Fruit fly (Drosophila melanogaster) whole organism, pupa: ENCODE results near the gene GstD8.

Experiments used
- CG10348 ChIP-seq: fragments of 200-800 bp; sonication (Bioruptor generic); IDR thresholded peaks from 2 replicates; pipeline ENCODE4 v1.3.6; 2022; ENCODE audit warnings: missing biosample characterization, missing genetic modification characterization
- CG12605 ChIP-seq: fragments of 200-800 bp; sonication (Bioruptor generic); IDR thresholded peaks from 2 replicates; pipeline ENCODE4 v1.3.6; 2022; ENCODE audit warnings: missing biosample characterization, missing genetic modification characterization
- CG13204 ChIP-seq: fragments of 200-800 bp; sonication (Bioruptor generic); optimal IDR thresholded peaks from 2 replicates; lab custom pipeline; 2018; ENCODE audit warnings: missing biosample characterization, mild to moderate bottlenecking, missing genetic modification characterization, moderate library complexity
- CG14655 ChIP-seq: fragments of 200-800 bp; sonication (Bioruptor generic); optimal IDR thresholded peaks from 3 replicates; lab custom pipeline; 2017; ENCODE audit warnings: mild to moderate bottlenecking, missing biosample characterization, missing genetic modification reagents, missing genetic modification characterization
- CG15710 ChIP-seq: fragments of 200-800 bp; sonication (Bioruptor generic); optimal IDR thresholded peaks from 2 replicates; lab custom pipeline; 2018; ENCODE audit warnings: missing biosample characterization, mild to moderate bottlenecking, missing genetic modification characterization, moderate library complexity
- CG17806 ChIP-seq: fragments of 200-800 bp; sonication (Bioruptor generic); optimal IDR thresholded peaks from 2 replicates; lab custom pipeline; 2018; ENCODE audit warnings: missing biosample characterization, mild to moderate bottlenecking, missing genetic modification characterization, moderate library complexity
- CG32121 ChIP-seq: fragments of 200-800 bp; sonication (Bioruptor generic); IDR thresholded peaks from 2 replicates; pipeline ENCODE4 v1.3.6; 2022; ENCODE audit warnings: missing biosample characterization, missing genetic modification characterization
- CG34367 ChIP-seq: fragments of 200-800 bp; sonication (Bioruptor generic); optimal IDR thresholded peaks from 2 replicates; lab custom pipeline; 2018; ENCODE audit warnings: missing biosample characterization, mild to moderate bottlenecking, missing genetic modification characterization
- CG4496 ChIP-seq: fragments of 200-800 bp; sonication (Bioruptor generic); IDR thresholded peaks from 3 replicates; pipeline ENCODE4 v1.3.6; 2022; ENCODE audit warnings: missing biosample characterization, missing genetic modification characterization
- CG8159 ChIP-seq: fragments of 200-800 bp; sonication (Bioruptor generic); optimal IDR thresholded peaks from 3 replicates; lab custom pipeline; 2018; ENCODE audit warnings: missing biosample characterization, mild to moderate bottlenecking, missing genetic modification characterization, moderate library complexity
- CG8301 ChIP-seq: fragments of 200-800 bp; sonication (Bioruptor generic); optimal IDR thresholded peaks from 2 replicates; lab custom pipeline; 2018; ENCODE audit warnings: missing biosample characterization, mild to moderate bottlenecking, missing genetic modification characterization
- CG9948 ChIP-seq: fragments of 200-800 bp; sonication (Bioruptor generic); optimal IDR thresholded peaks from 2 replicates; lab custom pipeline; 2018; ENCODE audit warnings: missing biosample characterization, mild to moderate bottlenecking, missing genetic modification characterization, moderate library complexity
- D1 ChIP-seq: fragments of 200-800 bp; sonication (Bioruptor generic); optimal IDR thresholded peaks from 2 replicates; lab custom pipeline; 2018; ENCODE audit warnings: missing biosample characterization, mild to moderate bottlenecking, missing genetic modification characterization, moderate library complexity
- EcR ChIP-seq: fragments of 200-800 bp; sonication (Bioruptor generic); optimal IDR thresholded peaks from 3 replicates; lab custom pipeline; 2019; ENCODE audit warnings: missing biosample characterization, missing genetic modification characterization, mild to moderate bottlenecking, moderate library complexity, missing genetic modification reagents
- Ets98B ChIP-seq: fragments of 200-800 bp; sonication (Bioruptor generic); IDR thresholded peaks from 2 replicates; pipeline ENCODE4 v1.3.6; 2022; ENCODE audit warnings: missing biosample characterization, missing genetic modification characterization
- Pif1A ChIP-seq: fragments of 200-800 bp; sonication (Bioruptor generic); optimal IDR thresholded peaks from 3 replicates; lab custom pipeline; 2016; ENCODE audit warnings: missing biosample characterization, missing genetic modification characterization
- Pif1B ChIP-seq: fragments of 200-800 bp; sonication (Bioruptor generic); optimal IDR thresholded peaks from 3 replicates; lab custom pipeline; 2016; ENCODE audit warnings: missing biosample characterization, missing genetic modification characterization
- Snoo ChIP-seq: fragments of 200-800 bp; sonication (Bioruptor generic); optimal IDR thresholded peaks from 3 replicates; lab custom pipeline; 2017; ENCODE audit warnings: missing biosample characterization, mild to moderate bottlenecking, missing genetic modification characterization, inconsistent platforms
- fd96Ca ChIP-seq: fragments of 200-800 bp; sonication (Bioruptor generic); IDR thresholded peaks from 3 replicates; pipeline ENCODE4 v1.3.6; 2022; ENCODE audit warnings: missing biosample characterization, missing genetic modification characterization
- gl ChIP-seq: fragments of 200-800 bp; sonication (Bioruptor generic); optimal IDR thresholded peaks from 2 replicates; lab custom pipeline; 2018; ENCODE audit warnings: missing biosample characterization, mild to moderate bottlenecking, missing genetic modification characterization
- rn ChIP-seq: fragments of 200-800 bp; sonication (Bioruptor generic); IDR thresholded peaks from 2 replicates; pipeline ENCODE4 v1.3.6; 2022; ENCODE audit warnings: missing biosample characterization, missing genetic modification characterization

GstD8 gene

DNA sequence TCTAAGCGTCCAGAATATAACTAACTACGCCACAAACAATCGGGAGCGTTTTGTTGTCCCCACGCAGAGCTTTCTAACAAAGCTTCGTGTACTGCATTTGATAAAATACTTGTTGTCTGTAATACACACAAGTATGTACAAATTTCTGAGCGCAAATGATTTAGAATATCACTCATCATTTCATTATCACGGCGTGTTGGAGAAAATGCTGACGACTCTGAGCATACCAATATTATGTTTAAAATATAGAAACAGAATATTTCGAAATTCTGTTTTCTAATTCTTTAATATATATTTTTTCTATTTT lies 26.1 kb downstream of the GstD8 start, which contains the start of gene Cyp9f2:
Gene Cyp9f2 (minus strand): TSS at position 101 of the 307 bp plus-strand sequence.
- TF ChIP-seq fd96Ca (GFP tag; lab: Robert Waterston, UW) (no peak), Snoo (tag; lab: Kevin White, UChicago) (no peak), CG8159 (no peak), CG12605 (GFP tag; lab: Robert Waterston, UW) (no peak), CG34367 (tag; lab: Kevin White, UChicago) (no peak), EcR (GFP tag; lab: Kevin White, UChicago) (no peak), CG17806 (no peak), CG32121 (GFP tag; lab: Robert Waterston, UW) (no peak), gl (tag; lab: Kevin White, UChicago) (no peak), CG4496 (GFP tag; lab: Robert Waterston, UW) (no peak), CG15710 (tag; lab: Kevin White, UChicago) (no peak)

DNA sequence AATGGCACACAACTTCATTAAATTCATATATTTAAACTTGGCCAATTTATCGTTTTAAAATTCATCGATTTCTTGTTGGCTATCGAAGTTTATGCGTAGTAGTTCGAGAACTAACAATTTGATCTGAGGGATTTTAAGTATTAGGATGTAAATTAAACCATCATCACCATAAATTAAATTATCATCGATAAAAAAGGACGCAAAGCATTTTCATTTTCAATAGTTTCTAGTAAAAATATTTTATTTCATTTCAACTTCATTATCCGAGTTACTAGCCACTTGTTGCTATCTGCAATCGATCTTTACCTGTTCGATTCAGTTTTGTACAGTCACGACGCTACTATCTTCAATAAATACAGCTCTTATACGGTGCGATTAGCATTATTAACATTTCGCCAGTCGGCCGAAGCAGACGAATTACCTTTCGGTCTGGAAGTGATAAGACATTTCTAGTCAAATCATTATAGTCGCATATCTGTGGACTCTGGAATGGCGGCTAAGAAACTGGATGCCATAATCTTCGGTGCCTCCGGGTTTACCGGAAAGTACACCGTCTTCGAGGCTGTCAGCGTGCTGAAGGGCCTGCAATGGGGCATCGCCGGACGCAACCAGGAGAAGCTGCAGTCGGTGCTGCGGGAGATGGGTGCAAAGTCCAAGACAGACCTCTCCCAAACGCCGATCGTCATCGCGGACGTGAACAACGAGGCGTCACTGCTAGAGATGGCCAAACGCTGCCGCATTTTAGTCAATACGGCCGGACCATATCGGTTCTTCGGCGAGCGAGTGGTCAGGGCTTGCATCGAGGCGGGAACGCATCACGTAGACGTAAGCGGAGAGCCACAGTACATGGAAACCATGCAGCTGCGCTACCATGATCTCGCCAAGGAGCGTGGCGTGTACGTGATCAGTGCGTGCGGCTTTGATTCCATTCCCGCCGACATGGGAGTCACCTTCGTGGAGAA lies 26.7 kb downstream of the GstD8 start, which contains the start of gene CG5167:
Gene CG5167 (plus strand): TSS at position 298 of the 962 bp plus-strand sequence.
- peak; percentile 11 for TF ChIP-seq CG17806
- no peak for TF ChIP-seq rn (GFP tag; lab: Robert Waterston, UW)
- TF ChIP-seq CG4496 (GFP tag; lab: Robert Waterston, UW), result no peak
- TF ChIP-seq Pif1B, result no peak
- no peak for TF ChIP-seq EcR (GFP tag; lab: Kevin White, UChicago)
- no peak for TF ChIP-seq D1
- no peak for TF ChIP-seq Pif1A (GFP tag; lab: Kevin White, UChicago)
- peak; percentile 62 for TF ChIP-seq CG8301 (tag; lab: Kevin White, UChicago)
- TF ChIP-seq fd96Ca (GFP tag; lab: Robert Waterston, UW), result peak; percentile 64; the same call in 2 of the 3 replicates
- no peak for TF ChIP-seq CG9948 (tag; lab: Kevin White, UChicago)
- TF ChIP-seq gl (tag; lab: Kevin White, UChicago), result peak; percentile 88
- peak; percentile 40 for TF ChIP-seq CG34367 (tag; lab: Kevin White, UChicago)
- TF ChIP-seq CG8159, result peak; percentile 15
- no peak for TF ChIP-seq CG10348 (GFP tag; lab: Robert Waterston, UW)
- peak; percentile 51 for TF ChIP-seq Ets98B (GFP tag; lab: Robert Waterston, UW)
- peak; percentile 85 for TF ChIP-seq CG12605 (GFP tag; lab: Robert Waterston, UW)
- TF ChIP-seq CG15710 (tag; lab: Kevin White, UChicago), result no peak
- TF ChIP-seq CG13204, result peak; percentile 54
- peak; percentile 13 for TF ChIP-seq Snoo (tag; lab: Kevin White, UChicago)
- no peak for TF ChIP-seq CG14655 (GFP tag; lab: Kevin White, UChicago)
- no peak; the same call in 1 of the 2 replicates for TF ChIP-seq CG32121 (GFP tag; lab: Robert Waterston, UW)
- TF ChIP-seq, all 21 proteins: peak for 10

DNA sequence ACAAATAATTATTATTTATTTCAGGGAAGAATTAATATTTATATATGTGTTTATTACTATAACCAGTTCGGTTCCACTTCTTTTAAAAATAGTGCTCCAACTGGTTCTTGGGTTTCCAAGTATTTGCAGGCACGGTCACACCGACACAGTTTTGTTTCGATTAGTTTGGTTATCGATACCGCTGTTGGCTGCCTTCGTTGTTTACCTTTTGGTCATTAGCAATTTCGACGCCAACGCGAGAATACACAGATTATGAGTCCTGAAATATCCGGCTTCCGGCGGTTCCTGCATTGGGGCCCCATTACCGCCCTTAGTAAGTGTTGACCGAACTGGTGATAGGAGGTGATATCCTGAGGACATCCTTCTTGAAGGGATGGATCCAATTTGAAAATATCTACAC lies 28.4 kb downstream of the GstD8 start, which contains the start of gene CG5196:
Gene CG5196 (plus strand): TSS at position 157 of the 400 bp plus-strand sequence.
- TF ChIP-seq EcR (GFP tag; lab: Kevin White, UChicago) (peak; percentile 14), gl (tag; lab: Kevin White, UChicago) (no peak), Ets98B (GFP tag; lab: Robert Waterston, UW) (no peak)

DNA sequence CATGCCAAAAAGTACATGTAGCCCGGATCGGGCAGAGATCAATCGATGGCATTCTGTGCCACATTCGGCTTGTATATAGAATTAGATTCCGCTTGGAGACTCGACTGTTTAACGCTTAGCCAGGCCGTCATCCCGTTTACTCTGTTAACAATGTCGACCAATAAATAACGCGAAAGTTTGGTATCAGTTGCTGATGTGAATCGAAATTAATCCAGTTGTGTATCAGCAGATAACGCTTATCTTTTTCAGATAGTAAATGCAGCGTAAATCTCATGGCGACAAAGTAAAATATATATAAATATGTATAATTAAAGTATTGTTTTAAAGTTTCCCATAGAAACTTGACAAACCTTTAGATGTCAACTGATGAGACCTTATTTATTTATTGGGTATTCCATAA lies 31.6 kb downstream of the GstD8 start:
- TF ChIP-seq CG12605 (GFP tag; lab: Robert Waterston, UW) (no peak), CG8159 (no peak), CG4496 (GFP tag; lab: Robert Waterston, UW) (no peak), CG32121 (GFP tag; lab: Robert Waterston, UW) (no peak), Ets98B (GFP tag; lab: Robert Waterston, UW) (no peak), CG15710 (tag; lab: Kevin White, UChicago) (no peak), CG14655 (GFP tag; lab: Kevin White, UChicago) (no peak), CG9948 (tag; lab: Kevin White, UChicago) (no peak), gl (tag; lab: Kevin White, UChicago) (no peak), EcR (GFP tag; lab: Kevin White, UChicago) (no peak), CG8301 (tag; lab: Kevin White, UChicago) (no peak), fd96Ca (GFP tag; lab: Robert Waterston, UW) (no peak), CG10348 (GFP tag; lab: Robert Waterston, UW) (no peak), rn (GFP tag; lab: Robert Waterston, UW) (no peak), CG13204 (no peak), CG17806 (no peak), D1 (no peak)

DNA sequence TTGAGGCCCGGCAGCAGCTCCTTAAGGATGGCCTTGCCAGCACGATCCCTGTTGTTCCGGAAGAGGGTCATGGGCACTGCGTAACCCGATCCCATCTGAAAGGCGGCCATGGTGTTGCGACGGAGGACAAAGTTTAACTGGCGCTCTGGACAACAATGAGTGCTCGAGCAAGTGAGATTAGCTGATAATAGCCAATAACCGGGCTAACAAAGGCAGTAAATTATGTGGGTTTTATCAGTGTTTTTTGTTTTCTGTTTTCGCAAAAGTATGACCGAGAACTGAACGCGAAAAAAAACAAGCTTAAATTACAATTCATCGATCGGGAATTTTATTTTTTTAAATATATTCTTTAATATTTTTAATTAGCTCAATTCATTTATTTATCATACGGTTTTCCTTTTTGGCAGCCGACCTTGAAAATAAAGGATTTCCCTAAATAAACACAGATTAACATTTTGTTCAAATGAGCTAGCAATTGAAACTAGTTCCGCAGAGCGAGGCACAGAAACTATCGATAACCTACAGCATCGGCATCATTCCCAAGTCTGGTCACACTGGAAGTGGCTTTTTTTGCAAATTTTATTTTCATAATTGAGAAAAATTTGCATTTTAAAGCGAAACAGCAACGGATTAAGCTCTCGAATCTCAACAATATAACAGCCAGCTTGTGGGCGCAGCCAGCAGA lies 33.6 kb downstream of the GstD8 start, which contains the start of the genes Dip-C and pps:
Gene Dip-C (minus strand): TSS at position 486 of the 685 bp plus-strand sequence.
Gene pps (plus strand): TSS at position 555 of the 685 bp plus-strand sequence.
- no peak for TF ChIP-seq CG34367 (tag; lab: Kevin White, UChicago)
- TF ChIP-seq EcR (GFP tag; lab: Kevin White, UChicago), result peak; percentile 24
- TF ChIP-seq Snoo (tag; lab: Kevin White, UChicago), result no peak
